Worm (Caenorhabditis elegans) whole organism, early embryonic: ENCODE data around the gene C14A4.9.

Experiments used
- hmg-4 ChIP-seq: fragments of 200-800 bp; sonication (Bioruptor generic); optimal IDR thresholded peaks from 2 replicates; lab custom pipeline; 2018; ENCODE audit warnings: mild to moderate bottlenecking, missing genetic modification characterization, missing compliant biosample characterization
- pes-1 ChIP-seq: fragments of 200-800 bp; sonication (Bioruptor generic); IDR thresholded peaks from 2 replicates; pipeline ENCODE4 v1.3.6; 2022; ENCODE audit warnings: missing genetic modification reagents, missing genetic modification characterization, missing compliant biosample characterization
- sea-1 ChIP-seq: fragments of 200-800 bp; sonication (Bioruptor generic); conservative IDR thresholded peaks from 2 replicates; pipeline ENCODE4 v1.3.6; 2022; ENCODE audit warnings: missing genetic modification characterization, missing compliant biosample characterization

ce11 chrII:10627963-10628362 lies 28.8 kb downstream of the C14A4.9 start, which contains the start of gene M28.8:
- TF ChIP-seq pes-1 (no peak), sea-1 (GFP tag; lab: Robert Waterston, UW) (no peak), hmg-4 (GFP tag; lab: Kevin White, UChicago) (no peak)
